Fruit fly (Drosophila melanogaster) whole organism, prepupa: Measurements from ENCODE around the gene Adsl.

ENCODE experiments used
- CG10631 ChIP-seq: fragments of 200-800 bp; sonication (Bioruptor generic); optimal IDR thresholded peaks from 2 replicates; lab custom pipeline; 2016; ENCODE audit warnings: missing biosample characterization, missing genetic modification characterization
- CG11294 ChIP-seq: fragments of 200-800 bp; sonication (Bioruptor generic); IDR thresholded peaks from 2 replicates; pipeline ENCODE4 v1.3.6; 2022; ENCODE audit warnings: missing biosample characterization, missing genetic modification characterization
- CG11902 ChIP-seq: fragments of 200-800 bp; sonication (Bioruptor generic); optimal IDR thresholded peaks from 3 replicates; lab custom pipeline; 2016; ENCODE audit warnings: missing biosample characterization, missing genetic modification characterization
- CG15336 ChIP-seq: fragments of 200-800 bp; sonication (Bioruptor generic); IDR thresholded peaks from 2 replicates; pipeline ENCODE4 v1.3.6; 2022; ENCODE audit warnings: missing biosample characterization, missing genetic modification characterization
- CG1621 ChIP-seq: fragments of 200-800 bp; sonication (Bioruptor generic); optimal IDR thresholded peaks from 3 replicates; lab custom pipeline; 2018; ENCODE audit warnings: missing biosample characterization, mild to moderate bottlenecking, missing genetic modification characterization
- CG16779 ChIP-seq: fragments of 200-800 bp; sonication (Bioruptor generic); optimal IDR thresholded peaks from 3 replicates; lab custom pipeline; 2017; ENCODE audit warnings: missing biosample characterization, mild to moderate bottlenecking, missing genetic modification characterization
- CG31627 ChIP-seq: fragments of 200-800 bp; sonication (Bioruptor generic); optimal IDR thresholded peaks from 3 replicates; lab custom pipeline; 2016; ENCODE audit warnings: missing biosample characterization, missing genetic modification characterization
- CG32006 ChIP-seq: fragments of 200-800 bp; sonication (Bioruptor generic); optimal IDR thresholded peaks from 3 replicates; lab custom pipeline; 2017; ENCODE audit warnings: missing biosample characterization, mild to moderate bottlenecking, missing genetic modification characterization
- CG34406 ChIP-seq: fragments of 200-800 bp; sonication (Bioruptor generic); optimal IDR thresholded peaks from 3 replicates; lab custom pipeline; 2016; ENCODE audit warnings: missing biosample characterization, missing genetic modification characterization
- CG3919 ChIP-seq: fragments of 200-800 bp; sonication (Bioruptor generic); optimal IDR thresholded peaks from 3 replicates; lab custom pipeline; 2016; ENCODE audit warnings: missing biosample characterization, missing genetic modification characterization
- CG6163 ChIP-seq: fragments of 200-800 bp; sonication (Bioruptor generic); IDR thresholded peaks from 3 replicates; pipeline ENCODE4 v1.3.6; 2022; ENCODE audit warnings: missing biosample characterization, missing genetic modification characterization
- CG6276 ChIP-seq: fragments of 200-800 bp; sonication (Bioruptor generic); optimal IDR thresholded peaks from 2 replicates; lab custom pipeline; 2017; ENCODE audit warnings: missing biosample characterization, mild to moderate bottlenecking, missing genetic modification characterization
- CG6808 ChIP-seq: fragments of 200-800 bp; sonication (Bioruptor generic); optimal IDR thresholded peaks from 3 replicates; lab custom pipeline; 2017; ENCODE audit warnings: missing biosample characterization, missing genetic modification characterization, mild to moderate bottlenecking, moderate library complexity, missing genetic modification reagents
- CG6854 ChIP-seq: fragments of 200-800 bp; sonication (Bioruptor generic); optimal IDR thresholded peaks from 2 replicates; lab custom pipeline; 2017; ENCODE audit warnings: missing biosample characterization, mild to moderate bottlenecking, missing genetic modification characterization
- CG7368 ChIP-seq: fragments of 200-800 bp; sonication (Bioruptor generic); optimal IDR thresholded peaks from 3 replicates; lab custom pipeline; 2016; ENCODE audit warnings: missing biosample characterization, missing genetic modification characterization
- CG8119 ChIP-seq: fragments of 200-800 bp; sonication (Bioruptor generic); IDR thresholded peaks from 3 replicates; pipeline ENCODE4 v1.3.6; 2022; ENCODE audit warnings: missing biosample characterization, missing genetic modification characterization
- CG8319 ChIP-seq: fragments of 200-800 bp; sonication (Bioruptor generic); optimal IDR thresholded peaks from 3 replicates; lab custom pipeline; 2016; ENCODE audit warnings: missing biosample characterization, missing genetic modification characterization
- CG8632 ChIP-seq: fragments of 200-800 bp; sonication (Bioruptor generic); optimal IDR thresholded peaks from 3 replicates; lab custom pipeline; 2016; ENCODE audit warnings: missing biosample characterization, missing genetic modification characterization
- CG9139 ChIP-seq: fragments of 200-800 bp; sonication (Bioruptor generic); optimal IDR thresholded peaks from 3 replicates; lab custom pipeline; 2017; ENCODE audit warnings: missing biosample characterization, mild to moderate bottlenecking, missing genetic modification characterization
- Eip75B ChIP-seq: fragments of 200-800 bp; sonication (Bioruptor generic); optimal IDR thresholded peaks from 3 replicates; lab custom pipeline; 2016; ENCODE audit warnings: missing biosample characterization, missing genetic modification characterization
- Ets21C ChIP-seq: fragments of 200-800 bp; sonication (Bioruptor generic); optimal IDR thresholded peaks from 3 replicates; lab custom pipeline; 2016; ENCODE audit warnings: missing biosample characterization, missing genetic modification characterization
- Ets96B ChIP-seq: fragments of 200-800 bp; optimal IDR thresholded peaks from 2 replicates; lab custom pipeline; 2019; ENCODE audit warnings: missing biosample characterization, mild to moderate bottlenecking, missing genetic modification characterization, moderate library complexity
- Hr38 ChIP-seq: sonication (Bioruptor generic); optimal IDR thresholded peaks from 2 replicates; lab custom pipeline; 2016; ENCODE audit warnings: missing biosample characterization, missing genetic modification characterization
- Hr39 ChIP-seq: fragments of 200-800 bp; sonication (Bioruptor generic); optimal IDR thresholded peaks from 2 replicates; lab custom pipeline; 2016; ENCODE audit warnings: missing biosample characterization, missing genetic modification characterization
- Hr4 ChIP-seq: fragments of 200-800 bp; sonication (Bioruptor generic); optimal IDR thresholded peaks from 3 replicates; lab custom pipeline; 2016; ENCODE audit warnings: missing biosample characterization, missing genetic modification characterization
- Lpt ChIP-seq: fragments of 200-800 bp; sonication (Bioruptor generic); optimal IDR thresholded peaks from 3 replicates; lab custom pipeline; 2016; ENCODE audit warnings: missing biosample characterization, missing genetic modification characterization
- Met ChIP-seq: fragments of 200-800 bp; sonication (Bioruptor generic); optimal IDR thresholded peaks from 3 replicates; lab custom pipeline; 2016; ENCODE audit warnings: missing biosample characterization, missing genetic modification characterization
- OdsH ChIP-seq: fragments of 200-800 bp; sonication (Bioruptor generic); optimal IDR thresholded peaks from 3 replicates; lab custom pipeline; 2016; ENCODE audit warnings: missing biosample characterization, missing genetic modification characterization
- Sox102F ChIP-seq: fragments of 200-800 bp; sonication (Bioruptor generic); optimal IDR thresholded peaks from 2 replicates; lab custom pipeline; 2016; ENCODE audit warnings: missing biosample characterization, mild to moderate bottlenecking, missing genetic modification characterization
- Sox14 ChIP-seq: fragments of 200-800 bp; sonication (Bioruptor generic); optimal IDR thresholded peaks from 3 replicates; lab custom pipeline; 2016; ENCODE audit warnings: missing biosample characterization, missing genetic modification characterization
- Sox15 ChIP-seq: fragments of 200-800 bp; sonication (Bioruptor generic); optimal IDR thresholded peaks from 3 replicates; lab custom pipeline; 2016; ENCODE audit warnings: missing biosample characterization, missing genetic modification characterization
- achi ChIP-seq: fragments of 200-800 bp; sonication (Bioruptor generic); optimal IDR thresholded peaks from 3 replicates; lab custom pipeline; 2016; ENCODE audit warnings: missing biosample characterization, missing genetic modification characterization
- cyc ChIP-seq: fragments of 200-800 bp; sonication (Bioruptor generic); optimal IDR thresholded peaks from 3 replicates; lab custom pipeline; 2016; ENCODE audit warnings: missing biosample characterization, missing genetic modification characterization
- dac ChIP-seq: fragments of 200-800 bp; sonication (Bioruptor generic); optimal IDR thresholded peaks from 2 replicates; lab custom pipeline; 2017; ENCODE audit warnings: missing biosample characterization, mild to moderate bottlenecking, missing genetic modification characterization
- dsx ChIP-seq: fragments of 200-800 bp; optimal IDR thresholded peaks from 3 replicates; lab custom pipeline; 2019; ENCODE audit warnings: missing biosample characterization, mild to moderate bottlenecking, missing genetic modification characterization, moderate library complexity; ENCODE audit not compliant: poor library complexity, severe bottlenecking
- eg ChIP-seq: fragments of 200-800 bp; sonication (Bioruptor generic); IDR thresholded peaks from 3 replicates; pipeline ENCODE4 v1.3.6; 2022; ENCODE audit warnings: missing biosample characterization, missing genetic modification characterization
- esn ChIP-seq: fragments of 200-800 bp; sonication (Bioruptor generic); optimal IDR thresholded peaks from 2 replicates; lab custom pipeline; 2016; ENCODE audit warnings: missing biosample characterization, mild to moderate bottlenecking, missing genetic modification characterization, moderate library complexity
- fd59A ChIP-seq: fragments of 200-800 bp; sonication (Bioruptor generic); optimal IDR thresholded peaks from 2 replicates; lab custom pipeline; 2017; ENCODE audit warnings: missing biosample characterization, mild to moderate bottlenecking, missing genetic modification characterization, missing genetic modification reagents
- fkh ChIP-seq: fragments of 200-800 bp; sonication (Bioruptor generic); optimal IDR thresholded peaks from 3 replicates; lab custom pipeline; 2017; ENCODE audit warnings: missing biosample characterization, mild to moderate bottlenecking, missing genetic modification characterization, moderate library complexity
- lz ChIP-seq: fragments of 200-800 bp; sonication (Bioruptor generic); optimal IDR thresholded peaks from 3 replicates; lab custom pipeline; 2016; ENCODE audit warnings: missing biosample characterization, missing genetic modification characterization
- net ChIP-seq: fragments of 200-800 bp; sonication (Bioruptor generic); optimal IDR thresholded peaks from 3 replicates; lab custom pipeline; 2016; ENCODE audit warnings: missing biosample characterization, missing genetic modification characterization
- pdm3 ChIP-seq: fragments of 200-800 bp; sonication (Bioruptor generic); optimal IDR thresholded peaks from 3 replicates; lab custom pipeline; 2016; ENCODE audit warnings: missing biosample characterization, missing genetic modification characterization
- salr ChIP-seq, 2 experiments: fragments of 200-800 bp; sonication (Bioruptor generic); optimal IDR thresholded peaks; 3 replicates each; lab custom pipeline; 2016 to 2018; ENCODE audit warnings: missing biosample characterization in 2 of 2, missing genetic modification characterization in 2 of 2, mild to moderate bottlenecking in 1 of 2
- spab ChIP-seq: fragments of 200-800 bp; sonication (Bioruptor generic); optimal IDR thresholded peaks from 2 replicates; lab custom pipeline; 2017; ENCODE audit warnings: missing biosample characterization, mild to moderate bottlenecking, missing genetic modification characterization, missing genetic modification reagents
- ss ChIP-seq, 2 experiments: fragments of 200-800 bp; sonication (Bioruptor generic); optimal IDR thresholded peaks; 2 replicates in 1 of 2; 3 replicates in 1 of 2; lab custom pipeline; 2017 to 2018; ENCODE audit warnings: mild to moderate bottlenecking in 2 of 2, missing biosample characterization in 2 of 2, missing genetic modification characterization in 2 of 2, moderate library complexity in 1 of 2
- svp ChIP-seq: fragments of 200-800 bp; sonication (Bioruptor generic); peaks from one replicate; lab custom pipeline; 2016; ENCODE audit warnings: missing biosample characterization, missing genetic modification characterization
- vri ChIP-seq: fragments of 200-800 bp; sonication (Bioruptor generic); optimal IDR thresholded peaks from 3 replicates; lab custom pipeline; 2016; ENCODE audit warnings: missing biosample characterization, mild to moderate bottlenecking, missing genetic modification characterization

Adsl gene

DNA sequence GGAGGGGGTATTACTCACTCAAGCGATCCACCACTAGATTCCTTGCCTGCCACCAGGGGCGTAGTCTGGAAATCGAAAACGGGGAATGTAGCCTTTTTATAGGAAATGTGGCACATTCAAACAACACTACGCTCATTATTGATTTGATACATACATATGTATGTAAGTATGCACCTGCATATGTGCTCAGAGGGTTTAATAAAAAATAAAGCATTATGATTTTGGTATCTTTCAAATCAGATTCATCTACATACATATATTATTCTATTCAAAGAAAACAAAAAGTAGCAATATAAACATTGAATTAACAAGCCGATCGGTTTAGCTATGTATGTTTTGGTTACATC is 36.0 kb upstream of the Adsl start (continued):
- TF ChIP-seq CG3919 (peak; percentile 55), net (GFP tag; lab: Kevin White, UChicago) (no peak), lz (GFP tag; lab: Kevin White, UChicago) (no peak), svp (peak; percentile 29), Hr4 (GFP tag; lab: Kevin White, UChicago) (peak; percentile 65), CG11902 (GFP tag; lab: Kevin White, UChicago) (peak; percentile 17), CG31627 (no peak), pdm3 (GFP tag; lab: Kevin White, UChicago) (peak; percentile 52), salr (GFP tag; optimal IDR thresholded peaks at IDR 0.05; lab: Kevin White, UChicago) (peak in 1 of 2 experiments; percentile 47)

DNA sequence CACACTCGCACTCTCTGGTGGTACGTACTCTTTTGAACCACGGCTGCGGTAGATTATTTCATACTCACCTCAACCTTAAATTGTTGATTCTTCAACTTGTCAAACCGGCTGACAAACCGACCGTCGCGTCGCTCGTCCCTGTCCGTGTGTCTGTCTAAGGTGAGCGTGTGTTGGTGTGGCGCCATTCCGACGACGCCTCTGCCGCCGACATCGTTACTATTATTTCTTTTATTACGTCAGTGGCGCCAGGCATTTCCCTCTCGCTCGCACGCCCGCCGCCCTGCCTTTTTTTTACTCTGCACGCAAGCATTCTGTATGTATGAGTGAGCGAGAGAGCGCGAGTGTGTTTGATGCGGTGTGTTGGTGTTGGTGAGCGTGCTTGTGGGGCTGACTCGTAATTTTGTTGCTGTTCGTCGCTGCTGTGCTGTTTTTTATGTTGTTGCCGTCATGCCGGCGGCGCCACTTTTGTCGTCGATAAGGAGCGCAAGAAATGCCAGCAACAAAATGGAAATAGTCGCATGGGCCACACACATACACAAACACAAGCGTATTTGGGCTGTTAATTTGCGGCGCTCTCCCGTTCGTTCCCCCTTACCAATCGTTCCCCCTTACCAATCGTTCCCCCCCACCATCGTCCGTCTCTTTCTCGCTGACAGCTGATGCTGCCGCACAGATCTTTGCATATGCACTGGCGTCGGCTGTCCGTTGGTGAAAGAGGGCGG is 35.4 kb upstream of the Adsl start:
- TF ChIP-seq CG7368 (peak; percentile 9), CG3919 (no peak), CG8119 (peak; percentile 61), OdsH (GFP tag; lab: Kevin White, UChicago) (peak; percentile 1), CG6276 (GFP tag; lab: Kevin White, UChicago) (peak; percentile 63), lz (GFP tag; lab: Kevin White, UChicago) (no peak), achi (GFP tag; lab: Kevin White, UChicago) (no peak), Eip75B (GFP tag; lab: Kevin White, UChicago) (peak; percentile 55), CG15336 (peak; percentile 52; the same call in 1 of the 2 replicates), Hr39 (GFP tag; lab: Kevin White, UChicago) (no peak), Met (GFP tag; lab: Kevin White, UChicago) (no peak), CG34406 (GFP tag; lab: Kevin White, UChicago) (no peak), eg (peak; percentile 71), cyc (no peak), Lpt (peak; percentile 70), vri (GFP tag; lab: Kevin White, UChicago) (peak; percentile 99), Hr4 (GFP tag; lab: Kevin White, UChicago) (no peak), Ets21C (GFP tag; lab: Kevin White, UChicago) (no peak), CG10631 (GFP tag; lab: Kevin White, UChicago) (no peak), CG8632 (no peak), salr (GFP tag; optimal IDR thresholded peaks at IDR 0.05; lab: Kevin White, UChicago) (no peak), svp (peak; percentile 81), CG31627 (no peak), Ets96B (tag; lab: Kevin White, UChicago) (peak; percentile 53), CG6854 (GFP tag; lab: Kevin White, UChicago) (peak; percentile 81), dac (GFP tag; lab: Kevin White, UChicago) (peak; percentile 13), dsx (GFP tag; lab: Kevin White, UChicago) (peak; percentile 84), pdm3 (GFP tag; lab: Kevin White, UChicago) (peak; percentile 8), Sox15 (GFP tag; lab: Kevin White, UChicago) (no peak), CG11294 (GFP tag; lab: Robert Waterston, UW) (no peak), esn (GFP tag; lab: Kevin White, UChicago) (peak; percentile 28), Sox102F (GFP tag; lab: Kevin White, UChicago) (peak; percentile 40), CG32006 (GFP tag; lab: Kevin White, UChicago) (peak; percentile 34), CG1621 (tag; lab: Kevin White, UChicago) (peak; percentile 72), fd59A (peak; percentile 5), CG16779 (peak; percentile 64), CG6808 (GFP tag; lab: Kevin White, UChicago) (peak; percentile 69), CG11902 (GFP tag; lab: Kevin White, UChicago) (no peak), fkh (GFP tag; lab: Kevin White, UChicago) (peak; percentile 91), CG8319 (no peak), net (GFP tag; lab: Kevin White, UChicago) (peak; percentile 56), Hr38 (GFP tag; lab: Kevin White, UChicago) (no peak), ss (GFP tag; optimal IDR thresholded peaks at IDR 0.05; lab: Kevin White, UChicago) (peak; percentile 88 to 99), CG6163 (GFP tag; lab: Robert Waterston, UW) (peak; percentile 71), Sox14 (no peak), CG9139 (GFP tag; lab: Kevin White, UChicago) (peak; percentile 65), spab (GFP tag; lab: Kevin White, UChicago) (peak; percentile 21)
